Worm (Caenorhabditis elegans): ENCODE data around the gene T19D12.4.

ce11 chrII:6628397-6628796, 2.5 kb upstream of the T19D12.4 start:
- no peak for TF ChIP-seq mep-1 (tag; optimal IDR thresholded peaks at IDR 0.05)
- TF ChIP-seq unc-62 (GFP tag; optimal IDR thresholded peaks at IDR 0.05) = no peak
- no peak for TF ChIP-seq blmp-1 (tag; optimal IDR thresholded peaks at IDR 0.05)
- TF ChIP-seq ces-1 (GFP tag; optimal IDR thresholded peaks at IDR 0.05) = no peak
